Fruit fly (Drosophila melanogaster) whole organism, embryonic: ENCODE results near the gene Glt.

Source experiments
- CG10543 ChIP-seq: fragments of 200-800 bp; sonication (Bioruptor generic); optimal IDR thresholded peaks from 3 replicates; lab custom pipeline; 2017; ENCODE audit warnings: missing biosample characterization, mild to moderate bottlenecking, missing genetic modification characterization, moderate library complexity
- CG1233 ChIP-seq: fragments of 200-800 bp; sonication (Bioruptor generic); optimal IDR thresholded peaks from 4 replicates; lab custom pipeline; 2018; ENCODE audit warnings: missing biosample characterization, mild to moderate bottlenecking, missing genetic modification characterization
- CG12769 ChIP-seq: fragments of 200-800 bp; sonication (Bioruptor generic); optimal IDR thresholded peaks from 2 replicates; lab custom pipeline; 2019; ENCODE audit warnings: missing biosample characterization, mild to moderate bottlenecking, missing genetic modification characterization, moderate library complexity
- CG2116 ChIP-seq: fragments of 200-800 bp; sonication (Bioruptor generic); optimal IDR thresholded peaks from 3 replicates; lab custom pipeline; 2018; ENCODE audit warnings: missing biosample characterization, mild to moderate bottlenecking, missing genetic modification characterization
- CG2678 ChIP-seq: fragments of 200-800 bp; sonication (Bioruptor generic); optimal IDR thresholded peaks from 3 replicates; lab custom pipeline; 2019; ENCODE audit warnings: missing biosample characterization, mild to moderate bottlenecking, missing genetic modification characterization, moderate library complexity
- CG32532 ChIP-seq: fragments of 200-800 bp; sonication (Bioruptor generic); IDR thresholded peaks from 2 replicates; pipeline ENCODE4 v1.3.6; 2022; ENCODE audit warnings: missing biosample characterization, missing genetic modification characterization
- CG34376 ChIP-seq: fragments of 200-800 bp; sonication (Bioruptor generic); optimal IDR thresholded peaks from 2 replicates; lab custom pipeline; 2018; ENCODE audit warnings: missing biosample characterization, mild to moderate bottlenecking, missing genetic modification characterization
- CG4617 ChIP-seq: fragments of 200-800 bp; sonication (Bioruptor generic); optimal IDR thresholded peaks from 3 replicates; lab custom pipeline; 2016; ENCODE audit warnings: missing biosample characterization, missing genetic modification characterization, borderline replicate concordance
- CG7271 ChIP-seq: fragments of 200-800 bp; sonication (Bioruptor generic); optimal IDR thresholded peaks from 2 replicates; lab custom pipeline; 2018; ENCODE audit warnings: missing biosample characterization, mild to moderate bottlenecking, missing genetic modification characterization, moderate library complexity
- CG7839 ChIP-seq: fragments of 200-800 bp; sonication (Bioruptor generic); optimal IDR thresholded peaks from 3 replicates; lab custom pipeline; 2018; ENCODE audit warnings: missing biosample characterization, mild to moderate bottlenecking, missing genetic modification characterization, moderate library complexity
- CG8290 ChIP-seq, 3 experiments: fragments of 200-800 bp; sonication (Bioruptor generic); optimal IDR thresholded peaks; 2 replicates each; lab custom pipeline; 2016 to 2019; ENCODE audit warnings: missing biosample characterization in 3 of 3, missing genetic modification characterization in 3 of 3, mild to moderate bottlenecking in 2 of 3, moderate library complexity in 1 of 3
- Deaf1 ChIP-seq: fragments of 200-800 bp; optimal IDR thresholded peaks from 3 replicates; lab custom pipeline; 2019; ENCODE audit warnings: missing biosample characterization, mild to moderate bottlenecking, missing genetic modification characterization, moderate library complexity
- Dfd ChIP-seq, 2 experiments: fragments of >200 bp; optimal IDR thresholded peaks; 2 replicates each; lab custom pipeline; 2017; ENCODE audit warnings: missing biosample characterization in 2 of 2, missing genetic modification characterization in 2 of 2
- HLH3B ChIP-seq: fragments of 200-800 bp; sonication (Bioruptor generic); IDR thresholded peaks from 2 replicates; pipeline ENCODE4 v1.3.6; 2022; ENCODE audit warnings: missing biosample characterization, missing genetic modification characterization
- HLH4C ChIP-seq: fragments of 200-800 bp; sonication (Bioruptor generic); IDR thresholded peaks from 3 replicates; pipeline ENCODE4 v1.3.6; 2022; ENCODE audit warnings: missing biosample characterization, missing genetic modification characterization; ENCODE audit not compliant: partially characterized antibody
- Hey ChIP-seq: fragments of 200-800 bp; sonication (Bioruptor generic); optimal IDR thresholded peaks from 3 replicates; lab custom pipeline; 2018; ENCODE audit warnings: missing biosample characterization, mild to moderate bottlenecking, missing genetic modification characterization
- HmgD ChIP-seq: fragments of 200-800 bp; sonication (Bioruptor generic); optimal IDR thresholded peaks from 3 replicates; lab custom pipeline; 2016; ENCODE audit warnings: missing biosample characterization, missing genetic modification characterization
- HmgZ ChIP-seq: fragments of 200-800 bp; sonication (Bioruptor generic); optimal IDR thresholded peaks from 2 replicates; lab custom pipeline; 2018; ENCODE audit warnings: missing biosample characterization, mild to moderate bottlenecking, missing genetic modification characterization
- Hmr ChIP-seq: fragments of 200-800 bp; sonication (Bioruptor generic); optimal IDR thresholded peaks from 3 replicates; lab custom pipeline; 2017; ENCODE audit warnings: mild to moderate bottlenecking, missing biosample characterization, missing genetic modification reagents, missing genetic modification characterization
- Hr78 ChIP-seq, 2 experiments: fragments of 200-800 bp in 1 of 2; fragments of >200 bp in 1 of 2; sonication (Bioruptor generic) in 1 of 2; optimal IDR thresholded peaks; 2 replicates each; lab custom pipeline; 2017 to 2019; ENCODE audit warnings: missing biosample characterization in 2 of 2, missing genetic modification characterization in 2 of 2, mild to moderate bottlenecking in 1 of 2, moderate library complexity in 1 of 2
- Lpt ChIP-seq: fragments of >200 bp; optimal IDR thresholded peaks from 2 replicates; lab custom pipeline; 2018; ENCODE audit warnings: missing biosample characterization, missing genetic modification characterization
- Med ChIP-seq: fragments of 200-800 bp; sonication (Bioruptor generic); peaks from one replicate; lab custom pipeline; 2016; ENCODE audit warnings: missing biosample characterization, missing genetic modification characterization, mild to moderate bottlenecking, inconsistent platforms, moderate library complexity
- Pdp1 ChIP-seq, 2 experiments: fragments of 200-800 bp; sonication (Bioruptor generic); optimal IDR thresholded peaks; 3 replicates each; lab custom pipeline; 2016; ENCODE audit warnings: missing biosample characterization in 2 of 2, missing genetic modification characterization in 2 of 2, mild to moderate bottlenecking in 1 of 2, moderate library complexity in 1 of 2
- TFAM ChIP-seq: fragments of 200-800 bp; sonication (Bioruptor generic); optimal IDR thresholded peaks from 2 replicates; lab custom pipeline; 2017; ENCODE audit warnings: missing biosample characterization, missing genetic modification characterization, inconsistent platforms
- Tbp ChIP-seq: fragments of >200 bp; optimal IDR thresholded peaks from 2 replicates; lab custom pipeline; 2018; ENCODE audit warnings: missing biosample characterization, missing genetic modification characterization
- Trl ChIP-seq, 3 experiments: fragments of >200 bp in 2 of 3; fragments of 200-800 bp in 1 of 3; sonication (Bioruptor generic) in 1 of 3; optimal IDR thresholded peaks; 2 replicates in 1 of 3; 3 replicates in 2 of 3; lab custom pipeline; 2016 to 2017; ENCODE audit warnings: missing biosample characterization in 1 of 3, missing genetic modification characterization in 1 of 3
- chinmo ChIP-seq: fragments of 200-800 bp; sonication (Bioruptor generic); IDR thresholded peaks from 4 replicates; pipeline ENCODE4 v1.3.6; 2022; ENCODE audit warnings: missing biosample characterization, missing genetic modification characterization; ENCODE audit not compliant: partially characterized antibody
- corto ChIP-seq: fragments of 200-800 bp; sonication (Bioruptor generic); optimal IDR thresholded peaks from 2 replicates; lab custom pipeline; 2016; ENCODE audit warnings: missing biosample characterization, mild to moderate bottlenecking, missing genetic modification characterization, moderate library complexity
- crol ChIP-seq: fragments of 200-800 bp; sonication (Bioruptor generic); IDR thresholded peaks from 2 replicates; pipeline ENCODE4 v1.3.6; 2022; ENCODE audit warnings: missing biosample characterization, missing genetic modification characterization
- eve ChIP-seq, 2 experiments: fragments of >200 bp; optimal IDR thresholded peaks; 2 replicates each; lab custom pipeline; 2017; ENCODE audit warnings: missing biosample characterization in 2 of 2, missing genetic modification characterization in 2 of 2
- exex ChIP-seq: fragments of 200-800 bp; sonication (Bioruptor generic); optimal IDR thresholded peaks from 4 replicates; lab custom pipeline; 2018; ENCODE audit warnings: missing biosample characterization, mild to moderate bottlenecking, missing genetic modification characterization, moderate library complexity
- grn ChIP-seq: fragments of 200-800 bp; sonication (Bioruptor generic); optimal IDR thresholded peaks from 3 replicates; lab custom pipeline; 2017; ENCODE audit warnings: missing biosample characterization, missing genetic modification characterization
- gro ChIP-seq: fragments of 200-800 bp; sonication (Bioruptor generic); optimal IDR thresholded peaks from 2 replicates; lab custom pipeline; 2016; ENCODE audit warnings: missing biosample characterization, missing genetic modification characterization
- lab ChIP-seq: fragments of 200-800 bp; sonication (Bioruptor generic); optimal IDR thresholded peaks from 3 replicates; lab custom pipeline; 2017; ENCODE audit warnings: missing biosample characterization, missing genetic modification characterization, mild to moderate bottlenecking, moderate library complexity, missing genetic modification reagents
- lbe ChIP-seq: fragments of 200-800 bp; sonication (Bioruptor generic); optimal IDR thresholded peaks from 2 replicates; lab custom pipeline; 2016; ENCODE audit warnings: missing biosample characterization, mild to moderate bottlenecking, missing genetic modification characterization
- mirr ChIP-seq: fragments of 200-800 bp; sonication (Bioruptor generic); optimal IDR thresholded peaks from 3 replicates; lab custom pipeline; 2018; ENCODE audit warnings: missing biosample characterization, mild to moderate bottlenecking, missing genetic modification characterization
- sd ChIP-seq: fragments of 200-800 bp; sonication (Bioruptor generic); optimal IDR thresholded peaks from 3 replicates; lab custom pipeline; 2018; ENCODE audit warnings: missing biosample characterization, mild to moderate bottlenecking, missing genetic modification characterization, moderate library complexity
- stc ChIP-seq: fragments of 200-800 bp; sonication (Bioruptor generic); IDR thresholded peaks from 2 replicates; pipeline ENCODE4 v1.3.6; 2022; ENCODE audit warnings: missing biosample characterization, missing genetic modification characterization
- sug ChIP-seq: fragments of 200-800 bp; optimal IDR thresholded peaks from 2 replicates; lab custom pipeline; 2019; ENCODE audit warnings: missing biosample characterization, mild to moderate bottlenecking, missing genetic modification characterization, moderate library complexity
- ttk ChIP-seq: fragments of 200-800 bp; sonication (Bioruptor generic); IDR thresholded peaks from 2 replicates; pipeline ENCODE4 v2.1.2; 2022; ENCODE audit warnings: missing biosample characterization, missing genetic modification characterization
- twi ChIP-seq: fragments of 200-800 bp; optimal IDR thresholded peaks from 2 replicates; lab custom pipeline; 2019; ENCODE audit warnings: missing biosample characterization, mild to moderate bottlenecking, missing genetic modification characterization, moderate library complexity
- yki ChIP-seq: fragments of >200 bp; optimal IDR thresholded peaks from 3 replicates; lab custom pipeline; 2018

The Glt gene

DNA sequence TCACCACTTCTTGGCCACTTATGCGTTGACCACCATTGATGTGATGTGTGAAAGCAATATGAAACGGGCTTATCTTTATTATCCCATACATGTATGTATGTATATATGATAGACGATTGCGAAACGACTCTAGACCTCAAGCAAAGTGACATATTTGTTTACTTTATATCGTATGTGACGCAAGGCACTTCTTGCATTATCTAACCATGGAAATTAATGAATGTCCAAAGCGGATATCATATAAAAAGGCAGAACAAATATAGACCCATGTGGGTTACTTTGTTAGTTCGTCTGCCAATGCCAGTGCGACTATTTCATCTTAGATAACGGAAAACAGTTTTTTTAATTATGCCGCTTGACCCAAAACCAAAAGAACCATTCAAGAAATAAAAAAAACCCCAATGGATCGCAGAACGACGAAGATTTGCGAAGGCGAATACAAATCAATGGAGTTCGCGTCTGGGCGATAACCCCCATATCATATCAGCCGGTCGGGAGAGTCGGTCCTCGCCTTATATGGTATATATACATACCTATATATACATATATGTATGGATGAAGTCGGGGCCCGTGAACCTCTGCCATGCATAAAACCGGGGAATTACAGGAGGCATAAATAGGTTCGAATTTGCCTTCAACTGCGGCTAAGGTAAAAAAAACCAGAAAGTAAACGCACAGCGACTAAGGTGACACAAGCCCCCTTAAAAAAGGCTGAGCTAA lies 30.6 kb downstream of the Glt start:
- TF ChIP-seq HLH3B (no peak), sug (tag; lab: Kevin White, UChicago) (peak; percentile 42), CG2116 (GFP tag; lab: Kevin White, UChicago) (no peak), mirr (GFP tag; lab: Kevin White, UChicago) (peak; percentile 88), exex (tag; lab: Kevin White, UChicago) (peak; percentile 75), HmgD (no peak), CG7839 (tag; lab: Kevin White, UChicago) (no peak), TFAM (GFP tag; lab: Kevin White, UChicago) (no peak), stc (no peak), Trl (optimal IDR thresholded peaks at IDR 0.05; lab: Kevin White, UChicago) (no peak), Trl (GFP tag; optimal IDR thresholded peaks at IDR 0.05; lab: Kevin White, UChicago) (no peak), Pdp1 (GFP tag; optimal IDR thresholded peaks at IDR 0.05; lab: Kevin White, UChicago) (peak in 1 of 2 experiments; percentile 74), Dfd (GFP tag; optimal IDR thresholded peaks at IDR 0.05; lab: Kevin White, UChicago) (no peak), HLH4C (no peak), ttk (GFP tag; lab: Robert Waterston, UW) (no peak), eve (GFP tag; optimal IDR thresholded peaks at IDR 0.05; lab: Kevin White, UChicago) (no peak)

- TF ChIP-seq HmgZ, result peak; percentile 20
- TF ChIP-seq Deaf1, result peak; percentile 29
- peak; percentile 79 for TF ChIP-seq CG34376
- no peak for TF ChIP-seq Lpt
- peak; percentile 61 for TF ChIP-seq sd (tag; lab: Kevin White, UChicago)
- TF ChIP-seq Med (GFP tag; lab: Kevin White, UChicago), result peak; percentile 56
- TF ChIP-seq sug (tag; lab: Kevin White, UChicago), result peak; percentile 97
- peak; percentile 25; the same call in 1 of the 2 replicates for TF ChIP-seq crol
- TF ChIP-seq CG32532 (GFP tag; lab: Robert Waterston, UW), result 0 out of 2 replicates have a peak, but pooled peaks have one; percentile 10
- peak; percentile 95 for TF ChIP-seq mirr (GFP tag; lab: Kevin White, UChicago)
- TF ChIP-seq grn (GFP tag; lab: Kevin White, UChicago), result peak; percentile 84
- peak; percentile 90 for TF ChIP-seq exex (tag; lab: Kevin White, UChicago)
- TF ChIP-seq chinmo (GFP tag; lab: Robert Waterston, UW), result 0 out of 4 replicates have a peak, but pooled peaks have one; percentile 15
- no peak for TF ChIP-seq Tbp (GFP tag; lab: Kevin White, UChicago)
- peak; percentile 25 for TF ChIP-seq Hmr (GFP tag; lab: Kevin White, UChicago)
- TF ChIP-seq CG8290 (GFP tag; optimal IDR thresholded peaks at IDR 0.05; lab: Kevin White, UChicago), result no peak
- peak in 1 of 2 experiments; percentile 26 for TF ChIP-seq CG8290 (tag; optimal IDR thresholded peaks at IDR 0.05; lab: Kevin White, UChicago)
- no peak for TF ChIP-seq CG7271 (tag; lab: Kevin White, UChicago)
- TF ChIP-seq Hr78 (GFP tag; optimal IDR thresholded peaks at IDR 0.05; lab: Kevin White, UChicago), result peak in 1 of 2 experiments; percentile 68
- TF ChIP-seq Hey, result peak; percentile 81
- TF ChIP-seq yki (lab: Kevin White, UChicago), result no peak
- TF ChIP-seq CG12769, result peak; percentile 15
- peak; percentile 30 for TF ChIP-seq lbe
- TF ChIP-seq CG2116 (GFP tag; lab: Kevin White, UChicago), result no peak
- TF ChIP-seq lab (GFP tag; lab: Kevin White, UChicago), result peak; percentile 23
- no peak for TF ChIP-seq twi (tag; lab: Kevin White, UChicago)
- TF ChIP-seq CG4617 (GFP tag; lab: Kevin White, UChicago), result no peak
- TF ChIP-seq corto (GFP tag; lab: Kevin White, UChicago), result peak; percentile 53
- peak; percentile 38 for TF ChIP-seq gro (GFP tag; lab: Kevin White, UChicago)
- peak; percentile 11 for TF ChIP-seq CG2678 (tag; lab: Kevin White, UChicago)
- no peak for TF ChIP-seq CG1233 (GFP tag; lab: Kevin White, UChicago)
- peak; percentile 20 for TF ChIP-seq CG10543 (GFP tag; lab: Kevin White, UChicago)
Measured at dm6 chr2L:8704648-8705622, 32.4 kb downstream of the Glt start, which contains the start of gene CatB. TSS of gene CatB (plus strand) at chr2L:8705572.
